Worm (Caenorhabditis elegans): ENCODE measurements around the gene R05G6.1.

DNA sequence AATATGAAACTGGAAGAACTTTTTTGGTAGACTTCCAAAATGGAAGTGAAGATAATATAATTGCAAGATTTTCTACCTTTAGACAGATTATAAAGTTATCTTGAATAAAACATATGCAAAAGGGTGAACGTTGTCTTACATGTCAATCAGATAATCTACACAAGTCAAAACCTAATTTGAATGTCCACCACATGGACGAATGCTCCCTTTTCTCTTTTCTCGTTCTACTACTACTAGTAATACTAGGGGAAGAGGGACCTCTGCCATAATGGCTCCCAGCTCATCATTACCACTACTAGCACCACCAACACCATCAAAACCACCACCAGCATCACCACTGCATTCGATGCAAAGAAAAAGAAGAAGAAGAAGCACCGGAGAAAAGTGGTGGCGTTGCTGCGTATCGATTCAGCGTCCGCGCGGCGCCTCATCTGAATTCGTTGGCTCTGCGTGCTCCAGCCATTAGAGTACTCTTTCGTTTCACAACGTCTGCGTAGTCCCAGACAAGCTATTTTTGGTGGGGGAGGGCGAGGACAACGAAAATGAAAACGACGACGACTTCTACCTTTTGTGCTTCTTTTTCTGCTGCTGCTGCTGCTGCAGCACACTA, 52.9 kb downstream of the R05G6.1 start:
- no peak for TF ChIP-seq ref-1 (GFP tag; conservative IDR thresholded peaks at IDR 0.05)
- TF ChIP-seq cog-1 (tag; optimal IDR thresholded peaks at IDR 0.05), result no peak
- no peak for TF ChIP-seq tab-1 (GFP tag; IDR thresholded peaks at IDR 0.05)
- TF ChIP-seq flt-1 (GFP tag; IDR thresholded peaks at IDR 0.05), result no peak
- no peak for TF ChIP-seq ztf-29 (GFP tag; IDR thresholded peaks at IDR 0.05)
- no peak for TF ChIP-seq T22C8.4 (GFP tag; IDR thresholded peaks at IDR 0.05)
- no peak for TF ChIP-seq ztf-23 (GFP tag; IDR thresholded peaks at IDR 0.05)
- TF ChIP-seq med-1 (GFP tag; optimal IDR thresholded peaks at IDR 0.05; ENCODE audit: insufficient read depth), result no peak
